Worm (Caenorhabditis elegans) whole organism, L4/young adult: ENCODE measurements around the gene ttr-29.
"Not testable (repeated sequence)": the region's sequence is repeated elsewhere in the genome, so short reads cannot be mapped to it uniquely, and the experiment has no call there.

ENCODE experiments used
- dao-5 ChIP-seq: sonication (generic microtip); optimal IDR thresholded peaks from 2 replicates; lab custom pipeline; 2016; ENCODE audit warnings: missing genotype, missing genetic modification characterization, moderate library complexity, missing compliant biosample characterization
- him-1 ChIP-seq: sonication (generic microtip); optimal IDR thresholded peaks from 2 replicates; lab custom pipeline; 2016; ENCODE audit warnings: missing genotype, missing genetic modification reagents, missing genetic modification characterization, missing compliant biosample characterization

DNA sequence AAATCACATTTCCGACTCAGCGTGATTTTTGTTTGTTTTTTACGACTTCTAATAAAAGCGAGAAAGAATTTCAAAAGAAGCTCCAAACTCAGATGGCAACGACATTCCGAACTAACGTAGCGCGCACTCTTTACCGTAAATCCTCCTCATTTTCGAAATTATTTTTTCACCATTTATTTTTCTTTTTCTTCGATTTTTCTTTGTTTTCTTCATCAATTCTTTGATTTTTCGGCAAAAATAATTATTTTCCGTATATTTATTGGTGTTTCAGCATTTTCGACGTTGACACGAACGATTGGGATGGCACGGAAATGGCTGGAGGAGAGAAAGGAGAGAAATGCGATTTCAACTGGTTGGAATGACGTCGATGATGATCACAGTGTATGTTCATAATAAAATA, 41.0 kb downstream of the ttr-29 start, which contains the start of gene T07F10.5:
- not testable (repeated sequence) for TF ChIP-seq him-1, dao-5
